Worm (Caenorhabditis elegans) whole organism, L4/young adult: ENCODE measurements around the gene Y57G7A.6.

Source experiments
- W03F9.2 ChIP-seq: fragments of 150-350 bp; optimal IDR thresholded peaks from 2 replicates; lab custom pipeline; 2014; ENCODE audit warnings: missing biosample characterization, missing genetic modification characterization
- dao-5 ChIP-seq: sonication (generic microtip); optimal IDR thresholded peaks from 2 replicates; lab custom pipeline; 2016; ENCODE audit warnings: missing genotype, missing genetic modification characterization, moderate library complexity, missing compliant biosample characterization
- him-1 ChIP-seq: sonication (generic microtip); optimal IDR thresholded peaks from 2 replicates; lab custom pipeline; 2016; ENCODE audit warnings: missing genotype, missing genetic modification reagents, missing genetic modification characterization, missing compliant biosample characterization

DNA sequence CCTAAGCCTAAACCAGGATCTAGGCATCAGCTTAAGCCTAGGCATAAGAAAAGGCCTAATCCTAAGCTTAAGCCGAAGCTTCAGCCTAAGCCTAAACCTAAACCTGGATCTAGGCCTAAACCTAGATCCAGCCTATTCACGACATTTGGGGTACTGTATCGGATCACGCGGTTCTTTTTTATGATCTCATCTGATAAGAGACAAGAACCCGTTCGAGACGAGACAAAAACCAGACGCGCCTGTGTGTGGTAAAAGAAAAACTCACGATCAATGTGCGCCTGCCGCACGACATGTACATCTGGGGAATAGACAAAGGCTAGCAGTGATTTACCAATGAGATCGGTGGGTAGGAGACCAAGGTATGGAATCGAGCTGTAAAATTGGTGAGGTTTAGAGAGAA, 45.0 kb downstream of the Y57G7A.6 start:
- no peak for TF ChIP-seq him-1 (tag; lab: Kevin White, UChicago)
- no peak for TF ChIP-seq W03F9.2 (tag; lab: Kevin White, UChicago)
- TF ChIP-seq dao-5 (tag; lab: Kevin White, UChicago) = no peak
